Fruit fly (Drosophila melanogaster) whole organism, embryonic: ENCODE measurements around the gene CG34183.

Experiments used
- Abd-B ChIP-seq: fragments of 200-800 bp; sonication (Bioruptor generic); optimal IDR thresholded peaks from 2 replicates; lab custom pipeline; 2018; ENCODE audit warnings: missing biosample characterization, mild to moderate bottlenecking, missing genetic modification characterization, moderate library complexity
- Adf1 ChIP-seq: fragments of 200-800 bp; sonication (Bioruptor generic); IDR thresholded peaks from 2 replicates; pipeline ENCODE4 v1.3.6; 2022; ENCODE audit warnings: missing biosample characterization, missing genetic modification characterization
- Bdp1 ChIP-seq: fragments of 200-800 bp; sonication (Bioruptor generic); optimal IDR thresholded peaks from 3 replicates; lab custom pipeline; 2016; ENCODE audit warnings: missing biosample characterization, missing genetic modification characterization
- CG10321 ChIP-seq: fragments of 200-800 bp; sonication (Bioruptor generic); IDR thresholded peaks from 2 replicates; pipeline ENCODE4 v1.3.6; 2022; ENCODE audit warnings: missing biosample characterization, missing genetic modification characterization
- CG10431 ChIP-seq: fragments of 200-800 bp; sonication (Bioruptor generic); optimal IDR thresholded peaks from 3 replicates; lab custom pipeline; 2018; ENCODE audit warnings: missing biosample characterization, mild to moderate bottlenecking, missing genetic modification characterization
- CG10565 ChIP-seq: fragments of 200-800 bp; sonication (Bioruptor generic); optimal IDR thresholded peaks from 3 replicates; lab custom pipeline; 2016; ENCODE audit warnings: missing biosample characterization, mild to moderate bottlenecking, missing genetic modification characterization
- CG11560 ChIP-seq: fragments of 200-800 bp; sonication (Bioruptor generic); IDR thresholded peaks from 3 replicates; pipeline ENCODE4 v1.3.6; 2022; ENCODE audit warnings: missing biosample characterization, missing genetic modification characterization
- CG12659 ChIP-seq: fragments of 200-800 bp; sonication (Bioruptor generic); optimal IDR thresholded peaks from 3 replicates; lab custom pipeline; 2017; ENCODE audit warnings: mild to moderate bottlenecking, missing biosample characterization, missing genetic modification reagents, missing genetic modification characterization
- CG1602 ChIP-seq: fragments of 200-800 bp; sonication (Bioruptor generic); optimal IDR thresholded peaks from 3 replicates; lab custom pipeline; 2016; ENCODE audit warnings: missing biosample characterization, missing genetic modification characterization
- CG16779 ChIP-seq: fragments of 200-800 bp; sonication (Bioruptor generic); IDR thresholded peaks from 2 replicates; pipeline ENCODE4 v1.3.6; 2022; ENCODE audit warnings: missing biosample characterization, missing genetic modification characterization
- CG18262 ChIP-seq: fragments of 200-800 bp; optimal IDR thresholded peaks from 3 replicates; lab custom pipeline; 2019; ENCODE audit warnings: missing biosample characterization, mild to moderate bottlenecking, missing genetic modification characterization, moderate library complexity
- CG18476 ChIP-seq: fragments of 200-800 bp; sonication (Bioruptor generic); optimal IDR thresholded peaks from 2 replicates; lab custom pipeline; 2016; ENCODE audit warnings: missing biosample characterization, mild to moderate bottlenecking, missing genetic modification characterization
- CG2120 ChIP-seq: fragments of 200-800 bp; sonication (Bioruptor generic); optimal IDR thresholded peaks from 3 replicates; lab custom pipeline; 2016; ENCODE audit warnings: missing biosample characterization, missing genetic modification characterization
- CG3995 ChIP-seq: fragments of 200-800 bp; sonication (Bioruptor generic); optimal IDR thresholded peaks from 3 replicates; lab custom pipeline; 2016; ENCODE audit warnings: missing biosample characterization, missing genetic modification characterization
- CG4360 ChIP-seq: fragments of 200-800 bp; sonication (Bioruptor generic); IDR thresholded peaks from 2 replicates; pipeline ENCODE4 v1.3.6; 2022; ENCODE audit warnings: missing biosample characterization, missing genetic modification characterization
- CG5953 ChIP-seq: fragments of 200-800 bp; sonication (Bioruptor generic); IDR thresholded peaks from 2 replicates; pipeline ENCODE4 v1.3.6; 2022; ENCODE audit warnings: missing biosample characterization, missing genetic modification characterization
- CG6791 ChIP-seq: fragments of 200-800 bp; sonication (Bioruptor generic); IDR thresholded peaks from 3 replicates; pipeline ENCODE4 v1.3.6; 2022; ENCODE audit warnings: missing biosample characterization, missing genetic modification characterization; ENCODE audit not compliant: partially characterized antibody
- CG9215 ChIP-seq: fragments of 200-800 bp; sonication (Bioruptor generic); IDR thresholded peaks from 2 replicates; pipeline ENCODE4 v1.3.6; 2022; ENCODE audit warnings: missing biosample characterization, missing genetic modification characterization
- CG9609 ChIP-seq: fragments of 200-800 bp; sonication (Bioruptor generic); optimal IDR thresholded peaks from 3 replicates; lab custom pipeline; 2016; ENCODE audit warnings: missing biosample characterization, missing genetic modification characterization
- CG9727 ChIP-seq: fragments of 200-800 bp; sonication (Bioruptor generic); optimal IDR thresholded peaks from 3 replicates; lab custom pipeline; 2017; ENCODE audit warnings: missing biosample characterization, mild to moderate bottlenecking, missing genetic modification characterization
- ERR ChIP-seq: fragments of 200-800 bp; sonication (Bioruptor generic); optimal IDR thresholded peaks from 2 replicates; lab custom pipeline; 2016; ENCODE audit warnings: missing biosample characterization, missing genetic modification characterization
- Ets97D ChIP-seq: fragments of 200-800 bp; sonication (Bioruptor generic); optimal IDR thresholded peaks from 3 replicates; lab custom pipeline; 2016; ENCODE audit warnings: missing biosample characterization, missing genetic modification characterization
- Hr78 ChIP-seq, 2 experiments: fragments of 200-800 bp in 1 of 2; fragments of >200 bp in 1 of 2; sonication (Bioruptor generic) in 1 of 2; optimal IDR thresholded peaks; 2 replicates each; lab custom pipeline; 2017 to 2019; ENCODE audit warnings: missing biosample characterization in 2 of 2, missing genetic modification characterization in 2 of 2, mild to moderate bottlenecking in 1 of 2, moderate library complexity in 1 of 2
- Lhr ChIP-seq: fragments of 200-800 bp; sonication (Bioruptor generic); optimal IDR thresholded peaks from 3 replicates; lab custom pipeline; 2017; ENCODE audit warnings: mild to moderate bottlenecking, missing biosample characterization, missing genetic modification reagents, missing genetic modification characterization
- Lpt ChIP-seq: fragments of >200 bp; optimal IDR thresholded peaks from 2 replicates; lab custom pipeline; 2018; ENCODE audit warnings: missing biosample characterization, missing genetic modification characterization
- MESR4 ChIP-seq: fragments of 200-800 bp; sonication (Bioruptor generic); optimal IDR thresholded peaks from 2 replicates; lab custom pipeline; 2018; ENCODE audit warnings: missing biosample characterization, mild to moderate bottlenecking, missing genetic modification characterization, moderate library complexity
- Med ChIP-seq: fragments of 200-800 bp; sonication (Bioruptor generic); peaks from one replicate; lab custom pipeline; 2016; ENCODE audit warnings: missing biosample characterization, missing genetic modification characterization, mild to moderate bottlenecking, inconsistent platforms, moderate library complexity
- NK7.1 ChIP-seq: fragments of 200-800 bp; sonication (Bioruptor generic); optimal IDR thresholded peaks from 3 replicates; lab custom pipeline; 2016; ENCODE audit warnings: missing biosample characterization, missing genetic modification characterization
- Rfx ChIP-seq: fragments of 200-800 bp; sonication (Bioruptor generic); IDR thresholded peaks from 2 replicates; pipeline ENCODE4 v1.3.6; 2022; ENCODE audit warnings: missing biosample characterization, missing genetic modification characterization
- Sox100B ChIP-seq: fragments of 200-800 bp; sonication (Bioruptor generic); optimal IDR thresholded peaks from 3 replicates; lab custom pipeline; 2018; ENCODE audit warnings: missing biosample characterization, mild to moderate bottlenecking, missing genetic modification characterization
- Sry-β ChIP-seq: fragments of 200-800 bp; sonication (Bioruptor generic); optimal IDR thresholded peaks from 2 replicates; lab custom pipeline; 2018; ENCODE audit warnings: missing biosample characterization, mild to moderate bottlenecking, missing genetic modification characterization, moderate library complexity
- ase ChIP-seq: fragments of 200-800 bp; sonication (Bioruptor generic); IDR thresholded peaks from 3 replicates; pipeline ENCODE4 v1.3.6; 2022; ENCODE audit warnings: missing biosample characterization, missing genetic modification characterization
- bcd ChIP-seq: fragments of 200-800 bp; sonication (Bioruptor generic); optimal IDR thresholded peaks from 2 replicates; lab custom pipeline; 2017; ENCODE audit warnings: missing biosample characterization, mild to moderate bottlenecking, missing genetic modification characterization
- dan ChIP-seq: fragments of 200-800 bp; sonication (Bioruptor generic); IDR thresholded peaks from 2 replicates; pipeline ENCODE4 v1.3.6; 2022; ENCODE audit warnings: missing biosample characterization, missing genetic modification characterization
- ems ChIP-seq: fragments of 200-800 bp; sonication (Bioruptor generic); optimal IDR thresholded peaks from 3 replicates; lab custom pipeline; 2016; ENCODE audit warnings: missing biosample characterization, missing genetic modification characterization
- esg ChIP-seq: fragments of 200-800 bp; sonication (Bioruptor generic); conservative IDR thresholded peaks from 2 replicates; pipeline ENCODE4 v1.3.6; 2022; ENCODE audit warnings: missing biosample characterization, missing genetic modification characterization
- fd96Cb ChIP-seq: fragments of 200-800 bp; sonication (Bioruptor generic); optimal IDR thresholded peaks from 2 replicates; lab custom pipeline; 2018; ENCODE audit warnings: missing biosample characterization, mild to moderate bottlenecking, missing genetic modification characterization, moderate library complexity
- her ChIP-seq: fragments of 200-800 bp; sonication (Bioruptor generic); optimal IDR thresholded peaks from 2 replicates; lab custom pipeline; 2016; ENCODE audit warnings: missing biosample characterization, missing genetic modification characterization
- insv ChIP-seq, 2 experiments: fragments of 200-800 bp; sonication (Bioruptor generic); optimal IDR thresholded peaks; 3 replicates each; lab custom pipeline; 2016 to 2018; ENCODE audit warnings: missing biosample characterization in 2 of 2, missing genetic modification characterization in 2 of 2
- jigr1 ChIP-seq: fragments of 200-800 bp; sonication (Bioruptor generic); IDR thresholded peaks from 3 replicates; pipeline ENCODE4 v1.3.6; 2022; ENCODE audit warnings: missing biosample characterization, missing genetic modification characterization
- nerfin-2 ChIP-seq: fragments of 200-800 bp; sonication (Bioruptor generic); IDR thresholded peaks from 2 replicates; pipeline ENCODE4 v1.3.6; 2022; ENCODE audit warnings: missing biosample characterization, missing genetic modification characterization; ENCODE audit not compliant: partially characterized antibody
- oc ChIP-seq: fragments of 200-800 bp; sonication (Bioruptor generic); optimal IDR thresholded peaks from 2 replicates; lab custom pipeline; 2018; ENCODE audit warnings: missing biosample characterization, mild to moderate bottlenecking, missing genetic modification characterization, moderate library complexity
- pb ChIP-seq: fragments of 200-800 bp; sonication (Bioruptor generic); optimal IDR thresholded peaks from 3 replicates; lab custom pipeline; 2016; ENCODE audit warnings: missing biosample characterization, missing genetic modification characterization
- peb ChIP-seq: fragments of 200-800 bp; sonication (Bioruptor generic); IDR thresholded peaks from 2 replicates; pipeline ENCODE4 v1.3.6; 2022; ENCODE audit warnings: missing biosample characterization, missing genetic modification characterization
- row ChIP-seq: fragments of 200-800 bp; sonication (Bioruptor generic); IDR thresholded peaks from 3 replicates; pipeline ENCODE4 v1.3.6; 2022; ENCODE audit warnings: missing biosample characterization, missing genetic modification characterization
- sens ChIP-seq: fragments of 200-800 bp; sonication (Bioruptor generic); peaks from one replicate; lab custom pipeline; 2016; ENCODE audit warnings: missing biosample characterization, missing genetic modification characterization
- sisA ChIP-seq: fragments of 200-800 bp; sonication (Bioruptor generic); IDR thresholded peaks from 2 replicates; pipeline ENCODE4 v1.3.6; 2022; ENCODE audit warnings: missing biosample characterization, missing genetic modification characterization
- tap ChIP-seq: fragments of 200-800 bp; optimal IDR thresholded peaks from 3 replicates; lab custom pipeline; 2019; ENCODE audit warnings: missing biosample characterization, mild to moderate bottlenecking, missing genetic modification characterization, moderate library complexity
- wdn ChIP-seq: fragments of 200-800 bp; sonication (Bioruptor generic); IDR thresholded peaks from 2 replicates; pipeline ENCODE4 v1.3.6; 2022; ENCODE audit warnings: missing biosample characterization, missing genetic modification characterization
- wor ChIP-seq: fragments of 200-800 bp; sonication (Bioruptor generic); IDR thresholded peaks from 2 replicates; pipeline ENCODE4 v1.3.6; 2022; ENCODE audit warnings: missing biosample characterization, missing genetic modification characterization
- zen ChIP-seq: fragments of 200-800 bp; sonication (Bioruptor generic); optimal IDR thresholded peaks from 3 replicates; lab custom pipeline; 2018; ENCODE audit warnings: missing biosample characterization, mild to moderate bottlenecking, missing genetic modification characterization, moderate library complexity

Gene CG34183

DNA sequence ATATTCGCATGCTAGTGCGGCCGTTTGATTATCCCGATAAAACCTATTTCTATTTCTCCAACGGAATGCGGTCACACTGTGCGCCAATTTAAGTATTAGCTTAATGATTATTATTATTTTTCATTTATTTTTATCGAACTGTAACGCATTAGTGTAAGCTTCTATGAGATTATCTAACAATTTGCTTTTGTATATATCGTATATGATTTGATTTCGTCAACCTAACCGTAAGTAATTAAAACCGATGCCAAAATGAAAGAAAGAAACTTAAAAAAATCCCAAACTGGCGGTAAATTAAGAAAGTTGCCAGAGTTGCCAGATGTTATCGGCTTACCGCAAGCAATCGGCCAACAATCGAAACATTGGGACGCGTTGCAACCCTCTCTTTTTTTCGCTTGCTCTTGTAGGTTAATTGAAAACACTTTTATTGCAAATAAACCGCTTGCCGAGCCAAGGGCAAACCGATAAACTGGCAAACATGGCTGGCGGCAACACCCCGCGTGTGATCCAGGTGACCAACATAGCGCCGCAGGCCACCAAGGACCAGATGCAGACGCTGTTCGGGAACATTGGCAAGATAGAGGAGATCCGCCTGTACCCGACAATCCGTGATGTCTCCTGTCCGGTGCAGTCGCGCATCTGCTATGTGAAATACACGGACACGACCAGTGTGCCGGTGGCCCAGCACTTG is 22.1 kb upstream of the CG34183 start, which contains the start of the genes Etl1 and Srp54 (continued):
- peak; percentile 49 for TF ChIP-seq zen (tag; lab: Kevin White, UChicago)
- TF ChIP-seq nerfin-2 = no peak
- peak; percentile 22 for TF ChIP-seq CG3995 (GFP tag; lab: Kevin White, UChicago)
- TF ChIP-seq NK7.1 = no peak
- no peak for TF ChIP-seq CG10321 (GFP tag; lab: Robert Waterston, UW)
- no peak for TF ChIP-seq CG9215 (GFP tag; lab: Robert Waterston, UW)
- TF ChIP-seq bcd (GFP tag; lab: Kevin White, UChicago) = no peak
- TF ChIP-seq CG11560 (tag; lab: Robert Waterston, UW) = no peak
- TF ChIP-seq esg (GFP tag; lab: Robert Waterston, UW) = no peak
- no peak for TF ChIP-seq Sry-β (GFP tag; lab: Kevin White, UChicago)
- TF ChIP-seq insv (GFP tag; optimal IDR thresholded peaks at IDR 0.05; lab: Kevin White, UChicago) = no peak
- no peak for TF ChIP-seq Hr78 (GFP tag; optimal IDR thresholded peaks at IDR 0.05; lab: Kevin White, UChicago)
- TF ChIP-seq peb = no peak
- no peak for TF ChIP-seq CG10431 (GFP tag; lab: Kevin White, UChicago)
- TF ChIP-seq Med = peak; percentile 66
- 0 out of 3 replicates have a peak, but pooled peaks have one; percentile 21 for TF ChIP-seq row
- no peak for TF ChIP-seq CG1602 (GFP tag; lab: Kevin White, UChicago)
- TF ChIP-seq CG6791 (GFP tag; lab: Robert Waterston, UW) = no peak
- TF ChIP-seq CG9609 (GFP tag; lab: Kevin White, UChicago) = no peak
- no peak for TF ChIP-seq CG5953 (GFP tag; lab: Robert Waterston, UW)
- peak; percentile 88 for TF ChIP-seq MESR4
- TF ChIP-seq CG2120 = peak; percentile 12
- peak; percentile 9 for TF ChIP-seq Ets97D
- peak; percentile 26 for TF ChIP-seq Lhr (GFP tag; lab: Kevin White, UChicago)
- TF ChIP-seq CG16779 (GFP tag; lab: Robert Waterston, UW) = no peak
- TF ChIP-seq sens (GFP tag; lab: Kevin White, UChicago) = peak; percentile 76
- TF ChIP-seq dan = no peak
- no peak for TF ChIP-seq pb (GFP tag; lab: Kevin White, UChicago)
- TF ChIP-seq CG10565 = no peak
- TF ChIP-seq jigr1 (GFP tag; lab: Robert Waterston, UW) = peak; percentile 54; the same call in 1 of the 3 replicates
- peak; percentile 27 for TF ChIP-seq Abd-B
- TF ChIP-seq CG12659 (GFP tag; lab: Kevin White, UChicago) = peak; percentile 60
- no peak for TF ChIP-seq tap (tag; lab: Kevin White, UChicago)
- 0 out of 2 replicates have a peak, but pooled peaks have one; percentile 26 for TF ChIP-seq Rfx
- no peak for TF ChIP-seq Lpt (GFP tag; lab: Kevin White, UChicago)
- no peak for TF ChIP-seq oc (tag; lab: Kevin White, UChicago)
- no peak for TF ChIP-seq sisA (GFP tag; lab: Robert Waterston, UW)
- TF ChIP-seq fd96Cb (tag; lab: Kevin White, UChicago) = no peak
- TF ChIP-seq CG9727 = no peak
- TF ChIP-seq CG4360 (GFP tag; lab: Robert Waterston, UW) = no peak
- no peak for TF ChIP-seq ase (GFP tag; lab: Robert Waterston, UW)
- no peak for TF ChIP-seq wor (GFP tag; lab: Robert Waterston, UW)
- no peak for TF ChIP-seq Bdp1 (GFP tag; lab: Kevin White, UChicago)
- no peak for TF ChIP-seq Adf1 (GFP tag; lab: Robert Waterston, UW)
- no peak for TF ChIP-seq wdn
- no peak for TF ChIP-seq ems
- no peak for TF ChIP-seq ERR (GFP tag; lab: Kevin White, UChicago)
- no peak for TF ChIP-seq Sox100B (GFP tag; lab: Kevin White, UChicago)
- no peak for TF ChIP-seq her (GFP tag; lab: Kevin White, UChicago)
- TF ChIP-seq CG18262 (tag; lab: Kevin White, UChicago) = no peak
- TF ChIP-seq CG18476 = no peak
